Worm (Caenorhabditis elegans) whole organism, dauer: Measurements from ENCODE around the gene Y75B8A.6.

ENCODE experiments used
- unc-62 ChIP-seq: sonication (generic microtip); optimal IDR thresholded peaks from 2 replicates; lab custom pipeline; 2017; ENCODE audit warnings: missing biosample characterization, missing genetic modification reagents, missing genetic modification characterization

Gene Y75B8A.6

ce11 chrIII:12087564-12087963 lies 42.6 kb downstream of the Y75B8A.6 start:
- TF ChIP-seq unc-62 (GFP tag; lab: Kevin White, UChicago) = no peak

ce11 chrIII:12084749-12085307 lies 45.3 kb downstream of the Y75B8A.6 start:
- TF ChIP-seq unc-62 (GFP tag; lab: Kevin White, UChicago) = no peak

ce11 chrIII:12084216-12084615 lies 45.9 kb downstream of the Y75B8A.6 start, which contains the start of gene nob-1:
Gene nob-1 (minus strand): TSS chrIII:12084316.
- TF ChIP-seq unc-62 (GFP tag; lab: Kevin White, UChicago) = no peak

ce11 chrIII:12081992-12082628 lies 48.0 kb downstream of the Y75B8A.6 start:
- TF ChIP-seq unc-62 (GFP tag; lab: Kevin White, UChicago) = no peak

ce11 chrIII:12077456-12077855 lies 52.7 kb downstream of the Y75B8A.6 start, which contains the start of gene php-3:
Gene php-3 (minus strand): TSS chrIII:12077556.
- no peak for TF ChIP-seq unc-62 (GFP tag; lab: Kevin White, UChicago)
